Worm (Caenorhabditis elegans): ENCODE results near the gene srt-40.

Gene srt-40

ce11 chrV:2211936-2212335 is 5.9 kb upstream of the srt-40 start, which contains the start of gene nhr-133:
Gene nhr-133, minus strand, starts transcription at chrV:2212118.
- TF ChIP-seq elt-2 (tag; optimal IDR thresholded peaks at IDR 0.05) (peak; percentile 38), pha-4 (tag; optimal IDR thresholded peaks at IDR 0.05) (peak; percentile 73), ztf-4 (tag; optimal IDR thresholded peaks at IDR 0.05) (no peak)

- TF ChIP-seq pqm-1 (tag; optimal IDR thresholded peaks at IDR 0.05) (no peak), elt-2 (tag; optimal IDR thresholded peaks at IDR 0.05) (no peak), snpc-4 (tag; optimal IDR thresholded peaks at IDR 0.05) (no peak), nhr-76 (tag; optimal IDR thresholded peaks at IDR 0.05) (no peak), nhr-43 (tag; optimal IDR thresholded peaks at IDR 0.05; ENCODE audit: poor library complexity, severe bottlenecking) (no peak), ceh-82 (tag; optimal IDR thresholded peaks at IDR 0.05) (no peak), nfya-1 (tag; optimal IDR thresholded peaks at IDR 0.05; ENCODE audit: insufficient read depth) (peak; percentile 84), skn-1 (tag; optimal IDR thresholded peaks at IDR 0.05) (no peak), nhr-25 (tag; optimal IDR thresholded peaks at IDR 0.05) (no peak)
Measured at ce11 chrV:2207527-2207926, 1.4 kb upstream of the srt-40 start.

ce11 chrV:2206801-2207200 is 720 bp upstream of the srt-40 start, which contains the start of gene svh-11:
Gene svh-11, plus strand, starts transcription at chrV:2207101.
- no peak for TF ChIP-seq nhr-25 (tag; optimal IDR thresholded peaks at IDR 0.05)
- no peak for TF ChIP-seq ztf-11 (tag; optimal IDR thresholded peaks at IDR 0.05)
- no peak for TF ChIP-seq tbx-2 (tag; optimal IDR thresholded peaks at IDR 0.05)

- TF ChIP-seq nhr-28 (tag; optimal IDR thresholded peaks at IDR 0.05) (no peak), egl-27 (tag; optimal IDR thresholded peaks at IDR 0.05) (no peak), zag-1 (tag; optimal IDR thresholded peaks at IDR 0.05) (no peak), snpc-4 (tag; optimal IDR thresholded peaks at IDR 0.05) (no peak), unc-39 (tag; optimal IDR thresholded peaks at IDR 0.05) (no peak), nhr-11 (tag; optimal IDR thresholded peaks at IDR 0.05) (no peak), egl-5 (tag; optimal IDR thresholded peaks at IDR 0.05) (no peak), unc-62 (GFP tag; optimal IDR thresholded peaks at IDR 0.05) (no peak), jun-1 (tag; optimal IDR thresholded peaks at IDR 0.05) (no peak), fos-1 (tag; optimal IDR thresholded peaks at IDR 0.05) (no peak), ceh-28 (tag; optimal IDR thresholded peaks at IDR 0.05) (no peak), nhr-25 (tag; optimal IDR thresholded peaks at IDR 0.05) (no peak), mdl-1 (tag; optimal IDR thresholded peaks at IDR 0.05) (no peak), nhr-43 (tag; optimal IDR thresholded peaks at IDR 0.05; ENCODE audit: poor library complexity, severe bottlenecking) (no peak), R02D3.7 (tag; optimal IDR thresholded peaks at IDR 0.05) (no peak), lsy-12 (tag; optimal IDR thresholded peaks at IDR 0.05) (no peak), nhr-237 (tag; optimal IDR thresholded peaks at IDR 0.05) (no peak), ama-1 (optimal IDR thresholded peaks at IDR 0.05) (no peak), fkh-2 (tag; optimal IDR thresholded peaks at IDR 0.05) (no peak)
Measured at ce11 chrV:2204080-2204479, 2.0 kb downstream of the srt-40 start, which contains the start of gene cyp-33C12. Gene cyp-33C12, minus strand, starts transcription at chrV:2204400.

DNA sequence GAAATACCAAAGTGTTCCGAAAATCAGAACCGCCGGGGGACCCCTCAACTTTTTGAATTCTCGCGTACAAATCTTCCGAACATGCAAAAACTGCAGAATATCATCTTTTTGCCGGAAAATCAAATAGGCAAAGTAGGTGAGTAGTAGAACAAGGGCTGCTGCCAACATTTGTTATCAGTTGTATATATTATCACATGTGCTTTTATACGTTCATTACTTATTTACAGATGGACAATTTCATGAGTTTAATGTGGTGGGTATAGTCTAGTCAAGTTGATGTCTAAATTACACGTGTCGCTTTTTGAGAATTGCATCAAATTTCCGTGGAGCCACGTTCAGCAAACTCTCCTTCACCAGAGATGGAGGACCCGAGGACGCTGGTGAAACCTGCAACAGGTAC is 4.8 kb downstream of the srt-40 start, which contains the start of gene cyp-32B1:
Gene cyp-32B1, minus strand, starts transcription at position 176 of the 400 bp plus-strand sequence.
- TF ChIP-seq egl-5 (tag; optimal IDR thresholded peaks at IDR 0.05) (no peak), pqm-1 (tag; optimal IDR thresholded peaks at IDR 0.05) (peak; percentile 70), elt-2 (tag; optimal IDR thresholded peaks at IDR 0.05) (peak; percentile 65), pha-4 (tag; optimal IDR thresholded peaks at IDR 0.05) (peak; percentile 61), nhr-76 (tag; optimal IDR thresholded peaks at IDR 0.05) (no peak), aly-2 (tag; optimal IDR thresholded peaks at IDR 0.05) (no peak)

- TF ChIP-seq ztf-11 (tag; optimal IDR thresholded peaks at IDR 0.05) (no peak), fkh-2 (tag; optimal IDR thresholded peaks at IDR 0.05) (no peak), elt-3 (tag; optimal IDR thresholded peaks at IDR 0.05) (no peak), ZK546.5 (tag; optimal IDR thresholded peaks at IDR 0.05) (no peak), nhr-237 (tag; optimal IDR thresholded peaks at IDR 0.05) (no peak), lin-39 (tag; optimal IDR thresholded peaks at IDR 0.05) (no peak), nhr-76 (tag; optimal IDR thresholded peaks at IDR 0.05) (no peak), nhr-67 (tag; optimal IDR thresholded peaks at IDR 0.05) (no peak), aly-2 (tag; optimal IDR thresholded peaks at IDR 0.05) (no peak), unc-62 (GFP tag; optimal IDR thresholded peaks at IDR 0.05) (no peak), jun-1 (tag; optimal IDR thresholded peaks at IDR 0.05) (no peak), nhr-77 (tag; optimal IDR thresholded peaks at IDR 0.05) (no peak), hmg-11 (tag; optimal IDR thresholded peaks at IDR 0.05) (no peak)
Measured at ce11 chrV:2200402-2200801, 5.7 kb downstream of the srt-40 start.

Measured in whole organism, L3 larva.